Fruit fly (Drosophila melanogaster) whole organism, wandering third instar larva: ENCODE measurements around the gene CG14855.

Source experiments
- Dif ChIP-seq: fragments of 200-275, 200-300 bp; sonication (Bioruptor generic); optimal IDR thresholded peaks from 2 replicates; lab custom pipeline; 2018; ENCODE audit warnings: missing biosample characterization, missing genetic modification characterization; ENCODE audit not compliant: partially characterized antibody
- GATAd ChIP-seq: sonication (Bioruptor generic); optimal IDR thresholded peaks from 2 replicates; lab custom pipeline; 2016; ENCODE audit warnings: missing biosample characterization, missing genetic modification characterization
- psq ChIP-seq: fragments of 200-800 bp; sonication (Bioruptor generic); optimal IDR thresholded peaks from 3 replicates; lab custom pipeline; 2017; ENCODE audit warnings: missing biosample characterization, mild to moderate bottlenecking, missing genetic modification characterization, moderate library complexity
- sage ChIP-seq: fragments of 200-800 bp; sonication (Bioruptor generic); optimal IDR thresholded peaks from 2 replicates; lab custom pipeline; 2016; ENCODE audit warnings: missing biosample characterization, mild to moderate bottlenecking, missing genetic modification characterization
- usp ChIP-seq: fragments of >200 bp; optimal IDR thresholded peaks from 2 replicates; lab custom pipeline; 2017; ENCODE audit warnings: missing biosample characterization, missing genetic modification characterization

dm6 chr3R:14832256-14832655 lies 36.2 kb downstream of the CG14855 start:
- no peak for TF ChIP-seq psq
- TF ChIP-seq usp, result no peak
- no peak for TF ChIP-seq GATAd
- TF ChIP-seq Dif (GFP tag; lab: Kevin White, UChicago), result no peak
- TF ChIP-seq sage (GFP tag; lab: Kevin White, UChicago), result no peak
